Worm (Caenorhabditis elegans) whole organism, young adult: ENCODE results near the gene cyp-33C2.

Source experiments
- B0019.2 ChIP-seq: fragments of 200-800 bp; sonication (Bioruptor generic); conservative IDR thresholded peaks from 2 replicates; pipeline ENCODE4 v1.3.6; 2022; ENCODE audit warnings: missing genetic modification reagents, missing genetic modification characterization, missing compliant biosample characterization
- F22D6.2 ChIP-seq: sonication (generic microtip); optimal IDR thresholded peaks from 2 replicates; lab custom pipeline; 2016; ENCODE audit warnings: mild to moderate bottlenecking, missing genetic modification characterization, missing compliant biosample characterization
- F57A8.1 ChIP-seq: fragments of 200-800 bp; sonication (Bioruptor generic); optimal IDR thresholded peaks from 2 replicates; lab custom pipeline; 2018; ENCODE audit warnings: mild to moderate bottlenecking, missing genetic modification characterization, moderate library complexity, missing compliant biosample characterization
- ama-1 ChIP-seq, 3 experiments: fragments of 150-350 bp in 1 of 3; sonication (generic microtip) in 2 of 3; optimal IDR thresholded peaks; 2 replicates each; lab custom pipeline; 2014 to 2018; ENCODE audit warnings: missing biosample characterization in 2 of 3, missing genetic modification characterization in 2 of 3, missing genetic modification reagents in 2 of 3
- dpl-1 ChIP-seq: fragments of 150-350 bp; optimal IDR thresholded peaks from 2 replicates; lab custom pipeline; 2014; ENCODE audit warnings: missing biosample characterization, missing genetic modification reagents, missing genetic modification characterization
- egl-18 ChIP-seq: fragments of 200-800 bp; sonication (Bioruptor generic); IDR thresholded peaks from 2 replicates; pipeline ENCODE4 v1.3.6; 2022; ENCODE audit warnings: missing genetic modification reagents, missing genetic modification characterization, missing compliant biosample characterization
- madf-3 ChIP-seq: fragments of 200-800 bp; sonication (Bioruptor generic); IDR thresholded peaks from 2 replicates; pipeline ENCODE4 v1.3.6; 2022; ENCODE audit warnings: missing genetic modification reagents, missing genetic modification characterization, missing compliant biosample characterization
- mes-4 ChIP-seq: sonication (generic microtip); optimal IDR thresholded peaks from 2 replicates; lab custom pipeline; 2016; ENCODE audit warnings: missing genotype, missing genetic modification characterization, missing compliant biosample characterization
- pha-4 ChIP-seq: fragments of 150-350 bp; sonication (generic microtip); optimal IDR thresholded peaks from 2 replicates; lab custom pipeline; 2014; ENCODE audit warnings: missing biosample characterization, missing genetic modification reagents, missing genetic modification characterization
- repo-1 ChIP-seq: sonication (generic microtip); optimal IDR thresholded peaks from 2 replicates; lab custom pipeline; 2017; ENCODE audit warnings: mild to moderate bottlenecking, missing genetic modification characterization, missing compliant biosample characterization
- sdz-38 ChIP-seq: sonication (generic microtip); optimal IDR thresholded peaks from 2 replicates; lab custom pipeline; 2016; ENCODE audit warnings: missing genotype, missing genetic modification characterization, missing compliant biosample characterization
- tbp1 ChIP-seq: fragments of 200-800 bp; sonication (Bioruptor generic); optimal IDR thresholded peaks from 2 replicates; lab custom pipeline; 2018; ENCODE audit warnings: mild to moderate bottlenecking, missing genetic modification characterization, missing compliant biosample characterization
- tlf-1 ChIP-seq: fragments of 200-800 bp; sonication (Bioruptor generic); optimal IDR thresholded peaks from 2 replicates; lab custom pipeline; 2018; ENCODE audit warnings: mild to moderate bottlenecking, missing genetic modification characterization, missing compliant biosample characterization
- ztf-6 ChIP-seq: fragments of 200-800 bp; sonication (Bioruptor generic); IDR thresholded peaks from 2 replicates; pipeline ENCODE4 v1.3.6; 2022; ENCODE audit warnings: missing genetic modification reagents, missing genetic modification characterization, missing compliant biosample characterization

DNA sequence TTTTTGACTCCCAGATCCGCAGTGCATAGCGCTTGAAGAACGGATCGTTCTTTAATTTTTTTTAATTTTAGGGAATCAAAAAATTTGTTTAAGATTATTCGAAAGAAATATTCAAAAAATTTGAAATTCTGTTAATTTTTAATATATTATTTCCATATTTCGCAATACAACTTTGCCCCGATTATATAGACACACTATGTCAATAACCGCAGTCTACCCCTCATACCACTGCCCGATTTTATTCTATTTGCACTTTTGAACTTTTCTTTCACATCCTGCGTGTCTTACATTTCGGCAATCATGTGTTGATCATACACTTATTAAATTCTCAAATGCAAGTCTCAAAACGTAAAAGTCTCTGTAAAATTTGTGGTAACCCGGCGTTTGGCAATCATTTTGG, 35.5 kb downstream of the cyp-33C2 start, which contains the start of gene nhr-56:
- no peak for TF ChIP-seq repo-1 (tag; lab: Kevin White, UChicago)
- no peak for TF ChIP-seq tbp1
- no peak for TF ChIP-seq ztf-6 (GFP tag; lab: Robert Waterston, UW)
- TF ChIP-seq sdz-38 (tag; lab: Kevin White, UChicago) = no peak
- no peak for TF ChIP-seq pha-4 (tag; lab: Kevin White, UChicago)
- no peak for TF ChIP-seq B0019.2 (GFP tag; lab: Robert Waterston, UW)
- no peak for TF ChIP-seq mes-4 (tag; lab: Kevin White, UChicago)
- no peak for TF ChIP-seq ama-1 (optimal IDR thresholded peaks at IDR 0.05; lab: Kevin White, UChicago)
- no peak for TF ChIP-seq ama-1 (GFP tag; optimal IDR thresholded peaks at IDR 0.05; lab: Kevin White, UChicago)
- TF ChIP-seq egl-18 (GFP tag; lab: Robert Waterston, UW) = no peak
- TF ChIP-seq tlf-1 = no peak
- TF ChIP-seq madf-3 (GFP tag; lab: Robert Waterston, UW) = no peak
- TF ChIP-seq dpl-1 = no peak
- no peak for TF ChIP-seq F57A8.1 (GFP tag; lab: Kevin White, UChicago)
- no peak for TF ChIP-seq F22D6.2 (tag; lab: Kevin White, UChicago)
